Worm (Caenorhabditis elegans) whole organism, L4 larva: Measurements from ENCODE around the gene R05F9.9.

Experiments
- D1046.2 ChIP-seq: fragments of 200-800 bp; sonication (Bioruptor generic); IDR thresholded peaks from 2 replicates; pipeline ENCODE4 v1.3.6; 2022; ENCODE audit warnings: missing genetic modification characterization, missing compliant biosample characterization
- F10B5.3 ChIP-seq: sonication (generic microtip); optimal IDR thresholded peaks from 2 replicates; lab custom pipeline; 2016; ENCODE audit warnings: mild to moderate bottlenecking, missing genetic modification characterization, missing compliant biosample characterization
- F37D6.2 ChIP-seq: sonication (generic microtip); optimal IDR thresholded peaks from 2 replicates; lab custom pipeline; 2016; ENCODE audit warnings: mild to moderate bottlenecking, missing genetic modification characterization, missing compliant biosample characterization
- F49E8.2 ChIP-seq: sonication (generic microtip); optimal IDR thresholded peaks from 2 replicates; lab custom pipeline; 2016; ENCODE audit warnings: missing compliant biosample characterization, mild to moderate bottlenecking, missing genetic modification characterization, borderline replicate concordance
- R02D3.7 ChIP-seq: fragments of 150-350 bp; sonication (generic microtip); optimal IDR thresholded peaks from 3 replicates; lab custom pipeline; 2014; ENCODE audit warnings: missing biosample characterization, missing genetic modification characterization
- T20F7.1 ChIP-seq: fragments of 200-800 bp; sonication (Bioruptor generic); optimal IDR thresholded peaks from 2 replicates; lab custom pipeline; 2018; ENCODE audit warnings: mild to moderate bottlenecking, missing genetic modification characterization, missing compliant biosample characterization
- Y48G9A.11 ChIP-seq: fragments of 200-800 bp; sonication (Bioruptor generic); IDR thresholded peaks from 2 replicates; pipeline ENCODE4 v1.3.6; 2022; ENCODE audit warnings: missing genetic modification reagents, missing genetic modification characterization, missing compliant biosample characterization
- Y5F2A.4 ChIP-seq: fragments of 200-800 bp; sonication (Bioruptor generic); optimal IDR thresholded peaks from 2 replicates; lab custom pipeline; 2018; ENCODE audit warnings: mild to moderate bottlenecking, missing genetic modification characterization, missing compliant biosample characterization
- Y75B8A.6 ChIP-seq: fragments of 200-800 bp; sonication (Bioruptor generic); IDR thresholded peaks from 2 replicates; pipeline ENCODE4 v1.3.6; 2022; ENCODE audit warnings: missing genetic modification reagents, missing genetic modification characterization, missing compliant biosample characterization
- ZK337.2 ChIP-seq: fragments of 200-800 bp; sonication (Bioruptor generic); IDR thresholded peaks from 2 replicates; pipeline ENCODE4 v1.3.6; 2022; ENCODE audit warnings: missing genetic modification reagents, missing genetic modification characterization, missing compliant biosample characterization
- aly-2 ChIP-seq: sonication (generic microtip); optimal IDR thresholded peaks from 2 replicates; lab custom pipeline; 2018; ENCODE audit warnings: missing biosample characterization, missing genetic modification characterization
- arid-1 ChIP-seq: fragments of 200-800 bp; sonication (Bioruptor generic); conservative IDR thresholded peaks from 2 replicates; pipeline ENCODE4 v1.3.6; 2022; ENCODE audit warnings: missing genetic modification reagents, missing genetic modification characterization, missing compliant biosample characterization
- attf-4 ChIP-seq: sonication (generic microtip); optimal IDR thresholded peaks from 3 replicates; lab custom pipeline; 2017; ENCODE audit warnings: missing biosample characterization, missing genetic modification characterization
- ceh-28 ChIP-seq: fragments of 150-350 bp; optimal IDR thresholded peaks from 2 replicates; lab custom pipeline; 2014; ENCODE audit warnings: missing biosample characterization, missing genetic modification reagents, missing genetic modification characterization
- ceh-82 ChIP-seq: sonication (generic microtip); optimal IDR thresholded peaks from 2 replicates; lab custom pipeline; 2017; ENCODE audit warnings: missing biosample characterization, missing genetic modification characterization
- ces-1 ChIP-seq: fragments of 150-350 bp; sonication (generic microtip); optimal IDR thresholded peaks from 4 replicates; lab custom pipeline; 2014; ENCODE audit warnings: missing biosample characterization, missing genetic modification reagents, missing genetic modification characterization
- ctbp-1 ChIP-seq: fragments of 200-800 bp; sonication (Bioruptor generic); IDR thresholded peaks from 2 replicates; pipeline ENCODE4 v1.3.6; 2022; ENCODE audit warnings: missing genetic modification reagents, missing genetic modification characterization, missing compliant biosample characterization
- dmd-6 ChIP-seq: fragments of 200-800 bp; sonication (Bioruptor generic); IDR thresholded peaks from 2 replicates; pipeline ENCODE4 v1.3.6; 2022; ENCODE audit warnings: missing genetic modification reagents, missing genetic modification characterization, missing compliant biosample characterization
- dpl-1 ChIP-seq: fragments of 150-350 bp; optimal IDR thresholded peaks from 2 replicates; lab custom pipeline; 2014; ENCODE audit warnings: missing biosample characterization, missing genetic modification reagents, missing genetic modification characterization
- duxl-1 ChIP-seq: sonication (generic microtip); optimal IDR thresholded peaks from 2 replicates; lab custom pipeline; 2016; ENCODE audit warnings: mild to moderate bottlenecking, missing genetic modification characterization, moderate library complexity, missing compliant biosample characterization; ENCODE audit not compliant: poor library complexity
- egl-43 ChIP-seq: fragments of 200-800 bp; sonication (Bioruptor generic); IDR thresholded peaks from 2 replicates; pipeline ENCODE4 v1.3.6; 2022; ENCODE audit warnings: missing genetic modification reagents, missing genetic modification characterization, missing compliant biosample characterization
- fkh-10 ChIP-seq: fragments of 150-350 bp; optimal IDR thresholded peaks from 2 replicates; lab custom pipeline; 2014; ENCODE audit warnings: missing biosample characterization, missing genetic modification reagents, missing genetic modification characterization
- hif-1 ChIP-seq, 2 experiments: sonication (generic microtip); optimal IDR thresholded peaks; 2 replicates each; lab custom pipeline; 2016 to 2017; ENCODE audit warnings: missing compliant biosample characterization in 2 of 2, missing genetic modification characterization in 2 of 2, missing genetic modification reagents in 2 of 2, missing genotype in 2 of 2, mild to moderate bottlenecking in 1 of 2
- hlh-11 ChIP-seq: fragments of 200-800 bp; sonication (Bioruptor generic); optimal IDR thresholded peaks from 2 replicates; lab custom pipeline; 2018; ENCODE audit warnings: mild to moderate bottlenecking, missing genetic modification characterization, missing compliant biosample characterization
- hlh-30 ChIP-seq: sonication (generic microtip); optimal IDR thresholded peaks from 2 replicates; lab custom pipeline; 2017; ENCODE audit warnings: antibody characterized with exemption, mild to moderate bottlenecking, missing genetic modification characterization, missing compliant biosample characterization; ENCODE audit not compliant: insufficient read depth
- jun-1 ChIP-seq: fragments of 150-350 bp; optimal IDR thresholded peaks from 2 replicates; lab custom pipeline; 2014; ENCODE audit warnings: missing biosample characterization, missing genetic modification reagents, missing genetic modification characterization
- lim-7 ChIP-seq: fragments of 200-800 bp; sonication (Bioruptor generic); IDR thresholded peaks from 2 replicates; pipeline ENCODE4 v1.3.6; 2022; ENCODE audit warnings: missing genetic modification characterization, missing compliant biosample characterization
- lin-1 ChIP-seq: fragments of 200-800 bp; sonication (Bioruptor generic); IDR thresholded peaks from 2 replicates; pipeline ENCODE4 v1.3.6; 2022; ENCODE audit warnings: missing genetic modification reagents, missing genetic modification characterization, missing compliant biosample characterization
- lin-13 ChIP-seq: fragments of 150-350 bp; optimal IDR thresholded peaks from 2 replicates; lab custom pipeline; 2014; ENCODE audit warnings: missing biosample characterization, missing genetic modification reagents, missing genetic modification characterization
- lin-15B ChIP-seq: fragments of 150-350 bp; sonication (generic microtip); optimal IDR thresholded peaks from 3 replicates; lab custom pipeline; 2014; ENCODE audit warnings: missing biosample characterization, missing genetic modification characterization
- lin-29 ChIP-seq: fragments of 200-800 bp; sonication (Bioruptor generic); IDR thresholded peaks from 2 replicates; pipeline ENCODE4 v1.3.6; 2022; ENCODE audit warnings: missing genetic modification reagents, missing genetic modification characterization, missing compliant biosample characterization
- lin-39 ChIP-seq: fragments of 150-350 bp; optimal IDR thresholded peaks from 2 replicates; lab custom pipeline; 2014; ENCODE audit warnings: missing biosample characterization, missing genetic modification reagents, missing genetic modification characterization
- lir-3 ChIP-seq: sonication (generic microtip); optimal IDR thresholded peaks from 2 replicates; lab custom pipeline; 2016; ENCODE audit warnings: mild to moderate bottlenecking, missing genetic modification characterization, missing compliant biosample characterization
- lsy-2 ChIP-seq, 2 experiments: fragments of 150-350 bp in 1 of 2; sonication (generic microtip) in 1 of 2; optimal IDR thresholded peaks; 2 replicates each; lab custom pipeline; 2014 to 2017; ENCODE audit warnings: missing biosample characterization in 2 of 2, missing genetic modification characterization in 2 of 2
- mxl-2 ChIP-seq: fragments of 200-800 bp; sonication (Bioruptor generic); conservative IDR thresholded peaks from 2 replicates; pipeline ENCODE4 v1.3.6; 2022; ENCODE audit warnings: missing genetic modification reagents, missing genetic modification characterization, missing compliant biosample characterization
- nhr-111 ChIP-seq: fragments of 200-800 bp; sonication (Bioruptor generic); optimal IDR thresholded peaks from 2 replicates; lab custom pipeline; 2018; ENCODE audit warnings: mild to moderate bottlenecking, missing genetic modification characterization, missing compliant biosample characterization
- nhr-237 ChIP-seq: sonication (generic microtip); optimal IDR thresholded peaks from 2 replicates; lab custom pipeline; 2017; ENCODE audit warnings: missing biosample characterization, missing genetic modification characterization
- nhr-6 ChIP-seq: fragments of 150-350 bp; optimal IDR thresholded peaks from 2 replicates; lab custom pipeline; 2014; ENCODE audit warnings: missing biosample characterization, missing genetic modification characterization
- nhr-77 ChIP-seq: fragments of 150-350 bp; optimal IDR thresholded peaks from 2 replicates; lab custom pipeline; 2014; ENCODE audit warnings: missing biosample characterization, missing genetic modification characterization
- pqm-1 ChIP-seq: sonication (generic microtip); optimal IDR thresholded peaks from 2 replicates; lab custom pipeline; 2017; ENCODE audit warnings: missing biosample characterization, missing genetic modification characterization
- rbr-2 ChIP-seq: sonication (generic microtip); optimal IDR thresholded peaks from 2 replicates; lab custom pipeline; 2016; ENCODE audit warnings: missing genotype, missing genetic modification characterization, missing compliant biosample characterization
- sdz-12 ChIP-seq: fragments of 200-800 bp; sonication (Bioruptor generic); optimal IDR thresholded peaks from 2 replicates; lab custom pipeline; 2018; ENCODE audit warnings: mild to moderate bottlenecking, missing genetic modification characterization, missing compliant biosample characterization
- set-16 ChIP-seq: fragments of 200-800 bp; sonication (Bioruptor generic); IDR thresholded peaks from 2 replicates; pipeline ENCODE4 v1.3.6; 2022; ENCODE audit warnings: missing genetic modification reagents, missing genetic modification characterization, missing compliant biosample characterization
- skn-1 ChIP-seq: fragments of 150-350 bp; optimal IDR thresholded peaks from 2 replicates; lab custom pipeline; 2014; ENCODE audit warnings: missing biosample characterization, missing genetic modification characterization
- tag-97 ChIP-seq: fragments of 200-800 bp; sonication (Bioruptor generic); IDR thresholded peaks from 2 replicates; pipeline ENCODE4 v1.3.6; 2022; ENCODE audit warnings: missing genetic modification characterization, missing compliant biosample characterization
- tra-1 ChIP-seq: fragments of 200-800 bp; sonication (Bioruptor generic); IDR thresholded peaks from 2 replicates; pipeline ENCODE4 v1.3.6; 2022; ENCODE audit warnings: missing genetic modification reagents, missing genetic modification characterization, missing compliant biosample characterization
- vab-7 ChIP-seq: fragments of 200-800 bp; sonication (Bioruptor generic); IDR thresholded peaks from 2 replicates; pipeline ENCODE4 v1.3.6; 2022; ENCODE audit warnings: missing genetic modification reagents, missing genetic modification characterization, missing compliant biosample characterization
- zag-1 ChIP-seq: fragments of 150-350 bp; optimal IDR thresholded peaks from 2 replicates; lab custom pipeline; 2014; ENCODE audit warnings: missing biosample characterization, missing genetic modification characterization
- zfp-2 ChIP-seq: sonication (generic microtip); optimal IDR thresholded peaks from 2 replicates; lab custom pipeline; 2016; ENCODE audit warnings: mild to moderate bottlenecking, missing genetic modification characterization, missing compliant biosample characterization
- zfp-3 ChIP-seq: fragments of 200-800 bp; sonication (Bioruptor generic); conservative IDR thresholded peaks from 2 replicates; pipeline ENCODE4 v1.3.6; 2022; ENCODE audit warnings: missing genetic modification reagents, missing genetic modification characterization, missing compliant biosample characterization
- zip-11 ChIP-seq: fragments of 200-800 bp; sonication (Bioruptor generic); IDR thresholded peaks from 2 replicates; pipeline ENCODE4 v1.3.6; 2022; ENCODE audit warnings: missing genetic modification characterization, missing compliant biosample characterization
- ztf-11 ChIP-seq: fragments of 150-350 bp; optimal IDR thresholded peaks from 2 replicates; lab custom pipeline; 2014; ENCODE audit warnings: missing biosample characterization, missing genetic modification characterization

R05F9.9 gene

DNA sequence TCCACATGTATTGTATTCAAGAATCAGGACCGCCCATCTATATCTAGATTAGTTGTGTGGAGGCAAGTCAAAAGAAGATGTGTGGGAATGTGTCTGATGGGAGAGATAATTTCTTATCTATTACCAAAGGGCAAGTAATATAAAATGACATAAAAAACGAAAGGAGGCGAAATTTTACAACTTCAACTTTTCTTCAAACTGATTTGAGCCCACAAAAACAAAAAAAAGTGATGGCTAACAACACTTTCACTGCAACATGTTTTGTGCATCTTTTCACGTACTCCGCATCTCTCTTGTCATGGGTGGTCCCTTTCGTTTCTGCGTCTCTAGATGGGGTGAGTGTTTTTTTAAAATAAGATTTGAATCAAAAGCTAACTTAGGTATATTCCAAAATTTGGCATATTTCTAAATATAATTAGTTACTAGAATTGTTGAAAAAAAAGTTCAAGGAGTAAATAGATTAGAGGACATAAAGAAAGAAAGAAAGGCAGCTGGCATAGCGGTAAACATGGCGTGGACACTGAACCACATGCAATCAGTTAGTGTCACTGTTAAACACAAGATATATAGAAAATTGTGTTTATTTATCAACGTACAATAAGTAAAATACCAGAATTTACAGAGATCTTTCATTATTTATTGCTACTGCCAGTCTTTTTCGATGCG is 39.8 kb upstream of the R05F9.9 start, which contains the start of gene ZK546.19 (continued):
- TF ChIP-seq vab-7 (GFP tag; lab: Robert Waterston, UW): no peak
- no peak for TF ChIP-seq D1046.2 (GFP tag; lab: Robert Waterston, UW)
- TF ChIP-seq dpl-1: peak; percentile 2
- TF ChIP-seq lir-3: no peak
- TF ChIP-seq mxl-2 (GFP tag; lab: Robert Waterston, UW): no peak
- TF ChIP-seq ces-1 (GFP tag; lab: Kevin White, UChicago): no peak
- TF ChIP-seq nhr-237 (tag; lab: Kevin White, UChicago): no peak
- TF ChIP-seq nhr-77 (tag; lab: Kevin White, UChicago): no peak
- no peak for TF ChIP-seq Y75B8A.6 (GFP tag; lab: Robert Waterston, UW)
- no peak for TF ChIP-seq lin-13
- no peak for TF ChIP-seq rbr-2 (tag; lab: Kevin White, UChicago)
- TF ChIP-seq ceh-28 (tag; lab: Kevin White, UChicago): no peak
- TF ChIP-seq egl-43 (GFP tag; lab: Robert Waterston, UW): no peak
- no peak for TF ChIP-seq Y5F2A.4 (GFP tag; lab: Kevin White, UChicago)
- TF ChIP-seq hlh-11 (tag; lab: Kevin White, UChicago): peak; percentile 5
- no peak for TF ChIP-seq attf-4 (tag; lab: Kevin White, UChicago)
- TF ChIP-seq ctbp-1 (GFP tag; lab: Robert Waterston, UW): no peak
- no peak for TF ChIP-seq lin-29 (GFP tag; lab: Robert Waterston, UW)
- TF ChIP-seq ztf-11: no peak
- TF ChIP-seq lim-7 (GFP tag; lab: Robert Waterston, UW): no peak
- TF ChIP-seq nhr-111: no peak
- no peak; the same call in 1 of the 2 replicates for TF ChIP-seq dmd-6
- TF ChIP-seq ZK337.2 (GFP tag; lab: Robert Waterston, UW): no peak
- TF ChIP-seq arid-1 (GFP tag; lab: Robert Waterston, UW): no peak
- no peak for TF ChIP-seq lin-15B (tag; lab: Kevin White, UChicago)
- no peak for TF ChIP-seq zfp-3 (GFP tag; lab: Robert Waterston, UW)
- TF ChIP-seq hlh-30 (tag; lab: Kevin White, UChicago): peak; percentile 1
- TF ChIP-seq tag-97: no peak
- TF ChIP-seq T20F7.1: peak; percentile 21
- no peak for TF ChIP-seq F49E8.2 (tag; lab: Kevin White, UChicago)
- TF ChIP-seq zfp-2: no peak
- no peak for TF ChIP-seq sdz-12 (GFP tag; lab: Kevin White, UChicago)
- no peak for TF ChIP-seq lin-1 (GFP tag; lab: Robert Waterston, UW)
- no peak for TF ChIP-seq jun-1
- TF ChIP-seq R02D3.7 (tag; lab: Kevin White, UChicago): no peak
- peak; percentile 41 to 99 for TF ChIP-seq hif-1 (tag; optimal IDR thresholded peaks at IDR 0.05; lab: Kevin White, UChicago)
- no peak for TF ChIP-seq lin-39
- no peak for TF ChIP-seq duxl-1 (tag; lab: Kevin White, UChicago)
- TF ChIP-seq lsy-2 (tag; optimal IDR thresholded peaks at IDR 0.05; lab: Kevin White, UChicago): peak in 1 of 2 experiments; percentile 38
- no peak for TF ChIP-seq ceh-82
- no peak for TF ChIP-seq F37D6.2 (tag; lab: Kevin White, UChicago)
- no peak for TF ChIP-seq nhr-6 (tag; lab: Kevin White, UChicago)
- TF ChIP-seq Y48G9A.11 (GFP tag; lab: Robert Waterston, UW): no peak
- peak; percentile 4 for TF ChIP-seq pqm-1 (tag; lab: Kevin White, UChicago)
- TF ChIP-seq tra-1 (GFP tag; lab: Robert Waterston, UW): no peak
- no peak for TF ChIP-seq F10B5.3 (tag; lab: Kevin White, UChicago)
- TF ChIP-seq skn-1: no peak
- no peak for TF ChIP-seq zag-1 (tag; lab: Kevin White, UChicago)
- no peak for TF ChIP-seq zip-11 (GFP tag; lab: Robert Waterston, UW)
- TF ChIP-seq fkh-10 (GFP tag; lab: Kevin White, UChicago): no peak
- TF ChIP-seq aly-2 (tag; lab: Kevin White, UChicago): no peak
- TF ChIP-seq set-16 (GFP tag; lab: Robert Waterston, UW): no peak
